Worm (Caenorhabditis elegans): Measurements from ENCODE around the gene sysm-1.

- TF ChIP-seq lin-15B (tag; optimal IDR thresholded peaks at IDR 0.05) (peak; percentile 11), daf-19 (GFP tag; conservative IDR thresholded peaks at IDR 0.05) (no peak), unc-39 (tag; optimal IDR thresholded peaks at IDR 0.05) (no peak), lsy-2 (tag; optimal IDR thresholded peaks at IDR 0.05) (peak; percentile 79 to 90), nhr-6 (tag; optimal IDR thresholded peaks at IDR 0.05) (peak; percentile 95), nhr-41 (GFP tag; IDR thresholded peaks at IDR 0.05) (peak; percentile 28; the same call in 1 of the 2 replicates), madf-5 (GFP tag; IDR thresholded peaks at IDR 0.05) (no peak), mes-2 (tag; optimal IDR thresholded peaks at IDR 0.05; ENCODE audit: poor library complexity, severe bottlenecking) (peak; percentile 83), skn-1 (tag; optimal IDR thresholded peaks at IDR 0.05) (no peak), dve-1 (tag; optimal IDR thresholded peaks at IDR 0.05; ENCODE audit: insufficient read depth) (peak; percentile 98)
These were observed 22.6 kb downstream of the sysm-1 start for ce11 chrII:9060332-9060840.
